Worm (Caenorhabditis elegans): Measurements from ENCODE around the gene nhr-58.

DNA sequence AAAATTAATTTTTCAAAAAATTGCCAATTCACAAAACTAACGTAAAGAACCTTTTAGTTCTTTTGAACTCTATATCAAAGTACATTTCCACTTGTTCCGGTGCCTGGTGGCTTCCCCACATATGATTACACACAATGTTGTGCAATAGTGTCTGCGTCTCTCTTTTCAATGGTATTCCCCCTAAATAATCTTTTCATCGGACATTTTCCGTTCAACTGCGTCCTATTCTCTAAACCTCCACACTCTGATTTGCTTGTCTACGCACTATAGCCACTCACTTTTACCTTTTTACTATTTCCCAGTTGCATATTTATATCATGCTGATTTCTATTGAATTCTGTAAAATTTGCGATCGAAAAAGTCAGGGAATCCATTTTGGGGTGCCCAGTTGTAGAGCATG is at the start of gene nhr-58:
- no peak for TF ChIP-seq dao-5 (tag; optimal IDR thresholded peaks at IDR 0.05)
- TF ChIP-seq him-1 (tag; optimal IDR thresholded peaks at IDR 0.05), result no peak
